Worm (Caenorhabditis elegans): ENCODE data around the gene rod-1.

- TF ChIP-seq unc-55 (GFP tag; optimal IDR thresholded peaks at IDR 0.05) (no peak), fkh-10 (GFP tag; optimal IDR thresholded peaks at IDR 0.05) (no peak), nhr-11 (tag; optimal IDR thresholded peaks at IDR 0.05) (no peak), elt-2 (tag; optimal IDR thresholded peaks at IDR 0.05) (no peak), sox-2 (GFP tag; IDR thresholded peaks at IDR 0.05) (no peak), lin-11 (tag; optimal IDR thresholded peaks at IDR 0.05) (no peak)
Measured at ce11 chrIV:7497205-7497604, 19.0 kb downstream of the rod-1 start.
